Fruit fly (Drosophila melanogaster) whole organism, embryonic: ENCODE data around the gene Reepl1.

ENCODE experiments used
- ATbp ChIP-seq: fragments of 200-800 bp; sonication (Bioruptor generic); optimal IDR thresholded peaks from 2 replicates; lab custom pipeline; 2017; ENCODE audit warnings: missing biosample characterization, mild to moderate bottlenecking, missing genetic modification characterization, missing genetic modification reagents
- BEAF-32 ChIP-seq: fragments of 200-800 bp; sonication (Bioruptor generic); optimal IDR thresholded peaks from 3 replicates; lab custom pipeline; 2017; ENCODE audit warnings: missing biosample characterization, missing genetic modification characterization, mild to moderate bottlenecking, moderate library complexity, missing genetic modification reagents
- Blimp-1 ChIP-seq: fragments of 200-800 bp; sonication (Bioruptor generic); optimal IDR thresholded peaks from 3 replicates; lab custom pipeline; 2018; ENCODE audit warnings: missing biosample characterization, missing genetic modification characterization, mild to moderate bottlenecking, moderate library complexity, missing genetic modification reagents
- CG10209 ChIP-seq: fragments of 200-800 bp; sonication (Bioruptor generic); optimal IDR thresholded peaks from 3 replicates; lab custom pipeline; 2017; ENCODE audit warnings: missing biosample characterization, mild to moderate bottlenecking, missing genetic modification characterization, missing genetic modification reagents
- CG10431 ChIP-seq: fragments of 200-800 bp; sonication (Bioruptor generic); optimal IDR thresholded peaks from 3 replicates; lab custom pipeline; 2018; ENCODE audit warnings: missing biosample characterization, mild to moderate bottlenecking, missing genetic modification characterization
- CG12769 ChIP-seq: fragments of 200-800 bp; sonication (Bioruptor generic); optimal IDR thresholded peaks from 2 replicates; lab custom pipeline; 2019; ENCODE audit warnings: missing biosample characterization, mild to moderate bottlenecking, missing genetic modification characterization, moderate library complexity
- CG14441 ChIP-seq: fragments of 200-800 bp; sonication (Bioruptor generic); IDR thresholded peaks from 2 replicates; pipeline ENCODE4 v1.3.6; 2022; ENCODE audit warnings: missing biosample characterization, missing genetic modification characterization
- CG17385 ChIP-seq: fragments of 200-800 bp; sonication (Bioruptor generic); optimal IDR thresholded peaks from 3 replicates; lab custom pipeline; 2018; ENCODE audit warnings: missing biosample characterization, mild to moderate bottlenecking, missing genetic modification characterization
- CG18476 ChIP-seq: fragments of 200-800 bp; sonication (Bioruptor generic); optimal IDR thresholded peaks from 2 replicates; lab custom pipeline; 2016; ENCODE audit warnings: missing biosample characterization, mild to moderate bottlenecking, missing genetic modification characterization
- CG2116 ChIP-seq: fragments of 200-800 bp; sonication (Bioruptor generic); optimal IDR thresholded peaks from 3 replicates; lab custom pipeline; 2018; ENCODE audit warnings: missing biosample characterization, mild to moderate bottlenecking, missing genetic modification characterization
- CG2678 ChIP-seq: fragments of 200-800 bp; sonication (Bioruptor generic); optimal IDR thresholded peaks from 3 replicates; lab custom pipeline; 2019; ENCODE audit warnings: missing biosample characterization, mild to moderate bottlenecking, missing genetic modification characterization, moderate library complexity
- CG2889 ChIP-seq: fragments of 200-800 bp; sonication (Bioruptor generic); IDR thresholded peaks from 3 replicates; pipeline ENCODE4 v1.3.6; 2022; ENCODE audit warnings: missing biosample characterization, missing genetic modification characterization
- CG31224 ChIP-seq: fragments of 200-800 bp; sonication (Bioruptor generic); IDR thresholded peaks from 2 replicates; pipeline ENCODE4 v1.3.6; 2022; ENCODE audit warnings: missing biosample characterization, missing genetic modification characterization
- CG4854 ChIP-seq: fragments of 200-800 bp; sonication (Bioruptor generic); optimal IDR thresholded peaks from 2 replicates; lab custom pipeline; 2016; ENCODE audit warnings: missing biosample characterization, missing genetic modification characterization, inconsistent platforms
- CG7839 ChIP-seq: fragments of 200-800 bp; sonication (Bioruptor generic); optimal IDR thresholded peaks from 3 replicates; lab custom pipeline; 2018; ENCODE audit warnings: missing biosample characterization, mild to moderate bottlenecking, missing genetic modification characterization, moderate library complexity
- CG8281 ChIP-seq: fragments of 200-800 bp; sonication (Bioruptor generic); optimal IDR thresholded peaks from 2 replicates; lab custom pipeline; 2018; ENCODE audit warnings: missing biosample characterization, mild to moderate bottlenecking, missing genetic modification characterization, moderate library complexity
- CG8290 ChIP-seq, 3 experiments: fragments of 200-800 bp; sonication (Bioruptor generic); optimal IDR thresholded peaks; 2 replicates each; lab custom pipeline; 2016 to 2019; ENCODE audit warnings: missing biosample characterization in 3 of 3, missing genetic modification characterization in 3 of 3, mild to moderate bottlenecking in 2 of 3, moderate library complexity in 1 of 3
- D19A ChIP-seq: fragments of 200-800 bp; optimal IDR thresholded peaks from 3 replicates; lab custom pipeline; 2019; ENCODE audit warnings: missing biosample characterization, mild to moderate bottlenecking, missing genetic modification characterization, moderate library complexity
- Deaf1 ChIP-seq: fragments of 200-800 bp; optimal IDR thresholded peaks from 3 replicates; lab custom pipeline; 2019; ENCODE audit warnings: missing biosample characterization, mild to moderate bottlenecking, missing genetic modification characterization, moderate library complexity
- E2f2 ChIP-seq: fragments of 200-800 bp; sonication (Bioruptor generic); IDR thresholded peaks from 2 replicates; pipeline ENCODE4 v1.3.6; 2022; ENCODE audit warnings: missing biosample characterization, missing genetic modification characterization
- Hr51 ChIP-seq, 2 experiments: fragments of 200-800 bp; sonication (Bioruptor generic); optimal IDR thresholded peaks; 2 replicates in 1 of 2; 3 replicates in 1 of 2; lab custom pipeline; 2016 to 2018; ENCODE audit warnings: missing biosample characterization in 2 of 2, missing genetic modification characterization in 2 of 2, mild to moderate bottlenecking in 1 of 2, moderate library complexity in 1 of 2
- Lpt ChIP-seq: fragments of >200 bp; optimal IDR thresholded peaks from 2 replicates; lab custom pipeline; 2018; ENCODE audit warnings: missing biosample characterization, missing genetic modification characterization
- Med ChIP-seq: fragments of 200-800 bp; sonication (Bioruptor generic); peaks from one replicate; lab custom pipeline; 2016; ENCODE audit warnings: missing biosample characterization, missing genetic modification characterization, mild to moderate bottlenecking, inconsistent platforms, moderate library complexity
- Nf-YC ChIP-seq: fragments of 200-800 bp; optimal IDR thresholded peaks from 3 replicates; lab custom pipeline; 2019; ENCODE audit warnings: missing biosample characterization, mild to moderate bottlenecking, missing genetic modification characterization, moderate library complexity
- NfI ChIP-seq: fragments of 200-800 bp; sonication (Bioruptor generic); optimal IDR thresholded peaks from 3 replicates; lab custom pipeline; 2018; ENCODE audit warnings: missing biosample characterization, mild to moderate bottlenecking, missing genetic modification characterization, moderate library complexity
- PHDP ChIP-seq: fragments of 200-800 bp; sonication (Bioruptor generic); optimal IDR thresholded peaks from 3 replicates; lab custom pipeline; 2018; ENCODE audit warnings: missing biosample characterization, mild to moderate bottlenecking, missing genetic modification characterization, moderate library complexity
- Ravus ChIP-seq: fragments of 200-800 bp; sonication (Bioruptor generic); IDR thresholded peaks from 2 replicates; pipeline ENCODE4 v1.3.6; 2022; ENCODE audit warnings: missing biosample characterization, missing genetic modification characterization
- Rfx ChIP-seq: fragments of 200-800 bp; sonication (Bioruptor generic); IDR thresholded peaks from 2 replicates; pipeline ENCODE4 v1.3.6; 2022; ENCODE audit warnings: missing biosample characterization, missing genetic modification characterization
- ci ChIP-seq: fragments of 200-800 bp; sonication (Bioruptor generic); IDR thresholded peaks from 3 replicates; pipeline ENCODE4 v1.3.6; 2022; ENCODE audit warnings: missing biosample characterization, missing genetic modification characterization
- dimm ChIP-seq: fragments of 200-800 bp; sonication (Bioruptor generic); IDR thresholded peaks from 2 replicates; pipeline ENCODE4 v1.3.6; 2022; ENCODE audit warnings: missing biosample characterization, missing genetic modification characterization
- eve ChIP-seq, 2 experiments: fragments of >200 bp; optimal IDR thresholded peaks; 2 replicates each; lab custom pipeline; 2017; ENCODE audit warnings: missing biosample characterization in 2 of 2, missing genetic modification characterization in 2 of 2
- grau ChIP-seq: fragments of 200-800 bp; optimal IDR thresholded peaks from 3 replicates; lab custom pipeline; 2019; ENCODE audit warnings: missing biosample characterization, mild to moderate bottlenecking, missing genetic modification characterization, moderate library complexity
- her ChIP-seq: fragments of 200-800 bp; sonication (Bioruptor generic); optimal IDR thresholded peaks from 2 replicates; lab custom pipeline; 2016; ENCODE audit warnings: missing biosample characterization, missing genetic modification characterization
- hkb ChIP-seq, 2 experiments: fragments of 200-800 bp in 1 of 2; fragments of >200 bp in 1 of 2; sonication (Bioruptor generic) in 1 of 2; IDR thresholded peaks in 1 of 2; optimal IDR thresholded peaks in 1 of 2; 2 replicates each; pipeline versions ENCODE4 v1.3.6 to Lab custom; 2017 to 2022; ENCODE audit warnings: missing biosample characterization in 1 of 2, missing genetic modification characterization in 1 of 2
- ind ChIP-seq: fragments of 200-800 bp; sonication (Bioruptor generic); optimal IDR thresholded peaks from 3 replicates; lab custom pipeline; 2016; ENCODE audit warnings: missing biosample characterization, missing genetic modification characterization
- lbe ChIP-seq: fragments of 200-800 bp; sonication (Bioruptor generic); optimal IDR thresholded peaks from 2 replicates; lab custom pipeline; 2016; ENCODE audit warnings: missing biosample characterization, mild to moderate bottlenecking, missing genetic modification characterization
- lilli ChIP-seq: fragments of 200-800 bp; sonication (Bioruptor generic); optimal IDR thresholded peaks from 3 replicates; lab custom pipeline; 2016; ENCODE audit warnings: missing biosample characterization, missing genetic modification characterization
- lmd ChIP-seq: fragments of 200-800 bp; sonication (Bioruptor generic); IDR thresholded peaks from 2 replicates; pipeline ENCODE4 v1.3.6; 2022; ENCODE audit warnings: missing biosample characterization, missing genetic modification characterization
- mam ChIP-seq: fragments of 200-800 bp; sonication (Bioruptor generic); optimal IDR thresholded peaks from 3 replicates; lab custom pipeline; 2016; ENCODE audit warnings: missing biosample characterization, missing genetic modification characterization
- org-1 ChIP-seq: fragments of 200-800 bp; sonication (Bioruptor generic); optimal IDR thresholded peaks from 2 replicates; lab custom pipeline; 2017; ENCODE audit warnings: missing biosample characterization, missing genetic modification characterization
- pan ChIP-seq, 4 experiments: fragments of >200 bp in 3 of 4; fragments of 200-800 bp in 1 of 4; sonication (Bioruptor generic) in 1 of 4; optimal IDR thresholded peaks in 3 of 4; IDR thresholded peaks in 1 of 4; 2 replicates each; pipeline versions ENCODE4 v1.3.6 to Lab custom; 2017 to 2022; ENCODE audit warnings: missing biosample characterization in 2 of 4, missing genetic modification characterization in 2 of 4, mixed read lengths in 1 of 4
- prd ChIP-seq, 3 experiments: fragments of >200 bp in 2 of 3; fragments of 200-800 bp in 1 of 3; sonication (Bioruptor generic) in 1 of 3; optimal IDR thresholded peaks in 2 of 3; IDR thresholded peaks in 1 of 3; 2 replicates in 2 of 3; 3 replicates in 1 of 3; pipeline versions ENCODE4 v1.3.6 to Lab custom; 2017 to 2022; ENCODE audit warnings: missing biosample characterization in 1 of 3, missing genetic modification characterization in 1 of 3
- shn ChIP-seq: fragments of 200-800 bp; sonication (Bioruptor generic); optimal IDR thresholded peaks from 3 replicates; lab custom pipeline; 2016; ENCODE audit warnings: missing biosample characterization, missing genetic modification characterization
- stc ChIP-seq: fragments of 200-800 bp; sonication (Bioruptor generic); IDR thresholded peaks from 2 replicates; pipeline ENCODE4 v1.3.6; 2022; ENCODE audit warnings: missing biosample characterization, missing genetic modification characterization
- stwl ChIP-seq: fragments of 200-800 bp; sonication (Bioruptor generic); optimal IDR thresholded peaks from 3 replicates; lab custom pipeline; 2018; ENCODE audit warnings: missing biosample characterization, mild to moderate bottlenecking, missing genetic modification characterization, moderate library complexity
- toy ChIP-seq: fragments of 200-800 bp; sonication (Bioruptor generic); IDR thresholded peaks from 2 replicates; pipeline ENCODE4 v1.3.6; 2022; ENCODE audit warnings: missing biosample characterization, missing genetic modification characterization
- unpg ChIP-seq: fragments of 200-800 bp; sonication (Bioruptor generic); optimal IDR thresholded peaks from 3 replicates; lab custom pipeline; 2018; ENCODE audit warnings: missing biosample characterization, mild to moderate bottlenecking, missing genetic modification characterization, moderate library complexity
- wdn ChIP-seq: fragments of 200-800 bp; sonication (Bioruptor generic); IDR thresholded peaks from 2 replicates; pipeline ENCODE4 v1.3.6; 2022; ENCODE audit warnings: missing biosample characterization, missing genetic modification characterization

The Reepl1 gene

DNA sequence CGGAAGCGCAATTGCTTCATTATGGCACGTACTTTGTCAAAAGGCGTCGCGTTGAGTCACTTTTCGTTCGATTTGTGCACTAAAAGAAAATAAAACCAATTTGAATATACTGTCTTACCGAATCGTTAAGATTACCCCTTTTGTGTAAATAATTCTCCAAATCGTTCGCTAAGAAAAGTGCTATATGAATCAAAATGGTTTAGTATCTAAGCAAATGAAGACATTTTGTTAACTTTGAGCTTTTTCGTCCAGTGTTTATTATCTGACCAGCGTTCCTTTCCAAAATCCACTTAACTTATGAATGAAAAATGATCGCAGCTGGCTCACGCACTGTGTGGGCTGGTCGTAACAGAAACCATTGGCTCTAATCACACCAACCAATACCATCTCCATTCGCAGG lies 22.4 kb upstream of the Reepl1 start (continued):
- TF ChIP-seq CG2116 (GFP tag; lab: Kevin White, UChicago) (no peak), ATbp (GFP tag; lab: Kevin White, UChicago) (no peak), CG2889 (GFP tag; lab: Robert Waterston, UW) (no peak), CG7839 (peak; percentile 33), ci (GFP tag; lab: Robert Waterston, UW) (no peak), CG18476 (no peak), ind (peak; percentile 8), org-1 (GFP tag; lab: Kevin White, UChicago) (peak; percentile 26), toy (GFP tag; lab: Robert Waterston, UW) (no peak), her (GFP tag; lab: Kevin White, UChicago) (peak; percentile 26), CG17385 (peak; percentile 5), Deaf1 (tag; lab: Kevin White, UChicago) (no peak), hkb (optimal IDR thresholded peaks at IDR 0.05; lab: Kevin White, UChicago) (no peak), hkb (GFP tag; IDR thresholded peaks at IDR 0.05; lab: Robert Waterston, UW) (0 out of 2 replicates have a peak, but pooled peaks have one; percentile 29), Hr51 (GFP tag; optimal IDR thresholded peaks at IDR 0.05; lab: Kevin White, UChicago) (peak in 1 of 2 experiments; percentile 41), CG8290 (GFP tag; optimal IDR thresholded peaks at IDR 0.05; lab: Kevin White, UChicago) (no peak), CG8290 (tag; optimal IDR thresholded peaks at IDR 0.05; lab: Kevin White, UChicago) (peak in 1 of 2 experiments; percentile 55), lmd (GFP tag; lab: Robert Waterston, UW) (0 out of 2 replicates have a peak, but pooled peaks have one; percentile 9), Blimp-1 (GFP tag; lab: Kevin White, UChicago) (peak; percentile 13), PHDP (tag; lab: Kevin White, UChicago) (peak; percentile 16), prd (optimal IDR thresholded peaks at IDR 0.05; lab: Kevin White, UChicago) (no peak), prd (GFP tag; IDR thresholded peaks at IDR 0.05; lab: Robert Waterston, UW) (peak; percentile 31; the same call in 1 of the 3 replicates), NfI (GFP tag; lab: Kevin White, UChicago) (peak; percentile 22), CG14441 (GFP tag; lab: Robert Waterston, UW) (peak; percentile 34; the same call in 1 of the 2 replicates), CG12769 (peak; percentile 65), wdn (GFP tag; lab: Robert Waterston, UW) (0 out of 2 replicates have a peak, but pooled peaks have one; percentile 8), CG10209 (GFP tag; lab: Kevin White, UChicago) (no peak), CG4854 (GFP tag; lab: Kevin White, UChicago) (no peak), CG2678 (tag; lab: Kevin White, UChicago) (peak; percentile 45), Rfx (GFP tag; lab: Robert Waterston, UW) (peak; percentile 61), mam (GFP tag; lab: Kevin White, UChicago) (peak; percentile 35), lbe (peak; percentile 12), CG31224 (no peak)

DNA sequence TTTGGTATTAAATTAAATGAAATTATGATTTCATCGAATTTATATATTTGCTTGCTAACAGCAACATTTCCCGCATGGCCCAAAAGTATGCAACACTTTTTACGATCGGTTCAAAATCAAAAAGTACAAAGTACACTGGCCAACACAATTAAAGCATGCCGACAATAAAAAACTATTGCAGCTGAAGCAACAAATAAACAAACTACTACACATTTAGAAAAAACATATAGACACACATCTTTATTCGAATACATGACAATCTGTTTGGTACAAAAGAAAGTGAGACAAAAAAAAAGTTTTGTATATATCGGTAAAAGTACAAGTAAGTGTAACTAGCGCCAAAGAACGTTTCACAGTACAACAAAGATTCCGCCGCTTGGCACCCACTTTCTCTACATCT lies 17.4 kb upstream of the Reepl1 start:
- TF ChIP-seq stc (peak; percentile 11; the same call in 1 of the 2 replicates), PHDP (tag; lab: Kevin White, UChicago) (peak; percentile 24), unpg (GFP tag; lab: Kevin White, UChicago) (peak; percentile 17), stwl (tag; lab: Kevin White, UChicago) (peak; percentile 25), eve (GFP tag; optimal IDR thresholded peaks at IDR 0.05; lab: Kevin White, UChicago) (peak in 1 of 2 experiments; percentile 39), BEAF-32 (GFP tag; lab: Kevin White, UChicago) (no peak), shn (GFP tag; lab: Kevin White, UChicago) (no peak), CG10431 (GFP tag; lab: Kevin White, UChicago) (no peak), lmd (GFP tag; lab: Robert Waterston, UW) (no peak), Nf-YC (tag; lab: Kevin White, UChicago) (no peak), lilli (GFP tag; lab: Kevin White, UChicago) (peak; percentile 11), dimm (GFP tag; lab: Robert Waterston, UW) (no peak), pan (optimal IDR thresholded peaks at IDR 0.05; lab: Kevin White, UChicago) (no peak), pan (GFP tag; optimal IDR thresholded peaks at IDR 0.05 in 1 of 2, IDR thresholded peaks at IDR 0.05 in 1 of 2) (peak in 1 of 2 experiments; percentile 41), Lpt (GFP tag; lab: Kevin White, UChicago) (no peak), D19A (tag; lab: Kevin White, UChicago) (no peak), Hr51 (GFP tag; optimal IDR thresholded peaks at IDR 0.05; lab: Kevin White, UChicago) (peak in 1 of 2 experiments; percentile 14), grau (peak; percentile 7), E2f2 (GFP tag; lab: Robert Waterston, UW) (peak; percentile 11; the same call in 1 of the 2 replicates), Med (GFP tag; lab: Kevin White, UChicago) (peak; percentile 66), Ravus (GFP tag; lab: Robert Waterston, UW) (no peak), CG8281 (tag; lab: Kevin White, UChicago) (no peak), Blimp-1 (GFP tag; lab: Kevin White, UChicago) (peak; percentile 17)
